Worm (Caenorhabditis elegans) whole organism, L2 larva: Measurements from ENCODE around the gene srh-179.

ENCODE experiments used
- R02D3.7 ChIP-seq: fragments of 150-350 bp; optimal IDR thresholded peaks from 2 replicates; lab custom pipeline; 2014; ENCODE audit warnings: missing biosample characterization, missing genetic modification characterization
- Y55F3AM.14 ChIP-seq: fragments of 200-800 bp; sonication (Bioruptor generic); optimal IDR thresholded peaks from 2 replicates; lab custom pipeline; 2018; ENCODE audit warnings: mild to moderate bottlenecking, missing genetic modification characterization, missing compliant biosample characterization
- ZK546.5 ChIP-seq: sonication (generic microtip); optimal IDR thresholded peaks from 2 replicates; lab custom pipeline; 2017; ENCODE audit warnings: missing biosample characterization, missing genetic modification characterization
- alr-1 ChIP-seq: fragments of 150-350 bp; optimal IDR thresholded peaks from 2 replicates; lab custom pipeline; 2014; ENCODE audit warnings: missing biosample characterization, missing genetic modification characterization
- ama-1 ChIP-seq: fragments of 150-350 bp; optimal IDR thresholded peaks from 2 replicates; lab custom pipeline; 2018; ENCODE audit warnings: inconsistent platforms
- ceh-82 ChIP-seq: fragments of 150-350 bp; optimal IDR thresholded peaks from 2 replicates; lab custom pipeline; 2014; ENCODE audit warnings: missing biosample characterization, missing genetic modification characterization
- crh-2 ChIP-seq: sonication (generic microtip); optimal IDR thresholded peaks from 2 replicates; lab custom pipeline; 2017; ENCODE audit warnings: missing biosample characterization, missing genetic modification characterization
- dmd-4 ChIP-seq: sonication (generic microtip); optimal IDR thresholded peaks from 2 replicates; lab custom pipeline; 2017; ENCODE audit warnings: missing biosample characterization, missing genetic modification characterization
- egl-27 ChIP-seq: sonication (generic microtip); optimal IDR thresholded peaks from 3 replicates; lab custom pipeline; 2017; ENCODE audit warnings: missing biosample characterization, missing genetic modification reagents, missing genetic modification characterization
- elt-1 ChIP-seq: fragments of 150-350 bp; optimal IDR thresholded peaks from 2 replicates; lab custom pipeline; 2014; ENCODE audit warnings: missing biosample characterization, missing genetic modification characterization
- elt-3 ChIP-seq: sonication (generic microtip); optimal IDR thresholded peaks from 2 replicates; lab custom pipeline; 2017; ENCODE audit warnings: missing biosample characterization, missing genetic modification characterization
- lin-11 ChIP-seq: fragments of 150-350 bp; sonication (generic microtip); optimal IDR thresholded peaks from 2 replicates; lab custom pipeline; 2014; ENCODE audit warnings: missing biosample characterization, missing genetic modification characterization, inconsistent platforms, mixed read lengths
- lin-13 ChIP-seq: fragments of 150-350 bp; optimal IDR thresholded peaks from 2 replicates; lab custom pipeline; 2014; ENCODE audit warnings: missing biosample characterization, missing genetic modification reagents, missing genetic modification characterization
- lin-39 ChIP-seq: fragments of 150-350 bp; optimal IDR thresholded peaks from 2 replicates; lab custom pipeline; 2014; ENCODE audit warnings: missing biosample characterization, missing genetic modification reagents, missing genetic modification characterization
- lsy-2 ChIP-seq, 2 experiments: fragments of 150-350 bp in 1 of 2; sonication (generic microtip) in 1 of 2; optimal IDR thresholded peaks; 2 replicates each; lab custom pipeline; 2014 to 2017; ENCODE audit warnings: missing biosample characterization in 2 of 2, missing genetic modification characterization in 2 of 2
- mab-5 ChIP-seq: fragments of 150-350 bp; optimal IDR thresholded peaks from 2 replicates; lab custom pipeline; 2014; ENCODE audit warnings: missing biosample characterization, missing genetic modification characterization
- mbf-1 ChIP-seq: sonication (generic microtip); optimal IDR thresholded peaks from 2 replicates; lab custom pipeline; 2017; ENCODE audit warnings: missing biosample characterization, missing genetic modification characterization
- nhr-11 ChIP-seq: fragments of 150-350 bp; optimal IDR thresholded peaks from 2 replicates; lab custom pipeline; 2014; ENCODE audit warnings: missing biosample characterization, missing genetic modification characterization
- nhr-12 ChIP-seq: fragments of 150-350 bp; optimal IDR thresholded peaks from 2 replicates; lab custom pipeline; 2014; ENCODE audit warnings: missing biosample characterization, missing genetic modification characterization
- nhr-129 ChIP-seq: fragments of 150-350 bp; optimal IDR thresholded peaks from 2 replicates; lab custom pipeline; 2014; ENCODE audit warnings: missing biosample characterization, missing genetic modification characterization
- nhr-21 ChIP-seq: fragments of 150-350 bp; optimal IDR thresholded peaks from 2 replicates; lab custom pipeline; 2014; ENCODE audit warnings: missing biosample characterization, missing genetic modification characterization
- nhr-23 ChIP-seq: fragments of 150-350 bp; optimal IDR thresholded peaks from 2 replicates; lab custom pipeline; 2014; ENCODE audit warnings: missing biosample characterization, missing genetic modification reagents, missing genetic modification characterization
- nhr-237 ChIP-seq: fragments of 150-350 bp; optimal IDR thresholded peaks from 2 replicates; lab custom pipeline; 2014; ENCODE audit warnings: missing biosample characterization, missing genetic modification characterization
- nhr-25 ChIP-seq: fragments of 150-350 bp; sonication (generic microtip); optimal IDR thresholded peaks from 3 replicates; lab custom pipeline; 2014; ENCODE audit warnings: missing biosample characterization, missing genetic modification characterization
- nhr-6 ChIP-seq: fragments of 150-350 bp; optimal IDR thresholded peaks from 2 replicates; lab custom pipeline; 2014; ENCODE audit warnings: missing biosample characterization, missing genetic modification characterization
- nhr-77 ChIP-seq: fragments of 150-350 bp; optimal IDR thresholded peaks from 2 replicates; lab custom pipeline; 2014; ENCODE audit warnings: missing biosample characterization, missing genetic modification characterization
- peb-1 ChIP-seq: fragments of 150-350 bp; optimal IDR thresholded peaks from 2 replicates; lab custom pipeline; 2014; ENCODE audit warnings: missing biosample characterization, missing genetic modification characterization
- sem-4 ChIP-seq: fragments of 150-350 bp; optimal IDR thresholded peaks from 2 replicates; lab custom pipeline; 2014; ENCODE audit warnings: missing biosample characterization, missing genetic modification reagents, missing genetic modification characterization
- skn-1 ChIP-seq: sonication (generic microtip); optimal IDR thresholded peaks from 2 replicates; lab custom pipeline; 2017; ENCODE audit warnings: missing biosample characterization, missing genetic modification characterization
- sma-3 ChIP-seq: sonication (generic microtip); optimal IDR thresholded peaks from 2 replicates; lab custom pipeline; 2016; ENCODE audit warnings: missing genetic modification reagents, missing genetic modification characterization, missing compliant biosample characterization
- sma-9 ChIP-seq, 2 experiments: fragments of 150-350 bp in 1 of 2; sonication (generic microtip) in 1 of 2; optimal IDR thresholded peaks; 2 replicates each; lab custom pipeline; 2014 to 2016; ENCODE audit warnings: missing genetic modification characterization in 2 of 2, mild to moderate bottlenecking in 1 of 2, missing biosample characterization in 1 of 2, missing compliant biosample characterization in 1 of 2, missing genetic modification reagents in 1 of 2, moderate library complexity in 1 of 2
- snpc-4 ChIP-seq: fragments of 150-350 bp; optimal IDR thresholded peaks from 2 replicates; lab custom pipeline; 2014; ENCODE audit warnings: missing biosample characterization, missing genetic modification characterization
- unc-39 ChIP-seq: fragments of 150-350 bp; optimal IDR thresholded peaks from 2 replicates; lab custom pipeline; 2014; ENCODE audit warnings: missing biosample characterization, missing genetic modification characterization
- unc-55 ChIP-seq: fragments of 150-350 bp; sonication (generic microtip); optimal IDR thresholded peaks from 3 replicates; lab custom pipeline; 2014; ENCODE audit warnings: missing biosample characterization, missing genetic modification reagents, missing genetic modification characterization
- zag-1 ChIP-seq: fragments of 150-350 bp; optimal IDR thresholded peaks from 2 replicates; lab custom pipeline; 2014; ENCODE audit warnings: missing biosample characterization, missing genetic modification characterization
- ztf-1 ChIP-seq: fragments of 200-800 bp; sonication (Bioruptor generic); conservative IDR thresholded peaks from 2 replicates; pipeline ENCODE4 v1.3.6; 2022; ENCODE audit warnings: missing genetic modification characterization, missing compliant biosample characterization
- ztf-4 ChIP-seq: fragments of 150-350 bp; optimal IDR thresholded peaks from 2 replicates; lab custom pipeline; 2014; ENCODE audit warnings: missing biosample characterization, missing genetic modification characterization

srh-179 gene

ce11 chrV:18490284-18490832, 14.2 kb downstream of the srh-179 start (continued):
- TF ChIP-seq elt-1 (tag; lab: Kevin White, UChicago) = no peak
- no peak for TF ChIP-seq ama-1 (lab: Kevin White, UChicago)
- no peak for TF ChIP-seq elt-3
- TF ChIP-seq nhr-11 = no peak
- TF ChIP-seq dmd-4 (tag; lab: Kevin White, UChicago) = no peak
- TF ChIP-seq nhr-23 (tag; lab: Kevin White, UChicago) = no peak
- TF ChIP-seq nhr-77 (tag; lab: Kevin White, UChicago) = no peak
- TF ChIP-seq lsy-2 (tag; optimal IDR thresholded peaks at IDR 0.05; lab: Kevin White, UChicago) = peak in 1 of 2 experiments; percentile 64
- TF ChIP-seq nhr-25 (tag; lab: Kevin White, UChicago) = no peak
- TF ChIP-seq mbf-1 (tag; lab: Kevin White, UChicago) = no peak
- no peak for TF ChIP-seq ZK546.5
- no peak for TF ChIP-seq nhr-237
- no peak for TF ChIP-seq egl-27 (tag; lab: Kevin White, UChicago)
- no peak for TF ChIP-seq peb-1 (tag; lab: Kevin White, UChicago)
- TF ChIP-seq, all 48 proteins: peak for 9

DNA sequence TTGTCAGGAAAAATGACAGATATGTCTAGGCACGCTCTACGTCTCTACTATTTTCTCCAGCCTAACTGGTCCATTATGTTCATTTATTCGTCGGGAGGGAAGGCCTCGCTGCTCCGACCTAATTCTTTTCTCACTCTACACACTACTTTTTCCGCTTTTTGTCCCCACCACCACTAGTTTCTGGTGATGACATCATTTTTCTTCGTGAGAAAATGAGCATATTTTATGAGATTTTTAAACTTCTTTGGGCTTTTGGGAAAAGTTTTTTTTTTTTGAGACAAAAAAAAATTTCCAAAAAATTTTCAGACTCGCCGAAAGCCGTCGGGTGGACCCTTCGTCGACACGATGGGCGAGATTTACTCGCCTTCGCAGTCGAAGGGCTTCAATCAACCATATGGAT, 15.8 kb downstream of the srh-179 start, which contains the start of gene slo-1:
TSS of gene slo-1 (plus strand) at position 301 of the 400 bp plus-strand sequence.
- TF ChIP-seq nhr-237 (no peak), nhr-23 (tag; lab: Kevin White, UChicago) (no peak), crh-2 (tag; lab: Kevin White, UChicago) (no peak), ztf-4 (tag; lab: Kevin White, UChicago) (no peak)

DNA sequence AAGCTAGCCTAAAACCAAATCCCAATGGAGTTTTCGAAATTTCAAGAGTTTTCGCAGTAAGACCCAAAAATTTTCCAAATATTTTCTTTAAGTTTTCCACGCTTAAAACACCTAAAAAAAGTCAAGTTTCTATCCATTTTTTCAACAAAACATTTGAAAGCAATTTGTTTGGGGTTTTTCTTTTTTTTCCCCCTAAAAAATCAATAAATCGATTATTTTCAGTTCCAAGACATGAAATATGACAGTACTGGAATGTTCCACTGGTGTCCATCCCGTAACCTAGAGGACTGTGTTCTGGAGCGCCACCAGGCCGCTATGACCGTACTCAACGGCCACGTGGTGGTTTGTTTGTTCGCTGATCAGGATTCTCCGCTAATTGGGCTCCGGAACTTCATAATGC, 28.4 kb downstream of the srh-179 start:
- TF ChIP-seq lin-11 (tag; lab: Kevin White, UChicago) (no peak), ceh-82 (tag; lab: Kevin White, UChicago) (no peak), mab-5 (tag; lab: Kevin White, UChicago) (no peak), zag-1 (no peak), ztf-4 (tag; lab: Kevin White, UChicago) (no peak), R02D3.7 (tag; lab: Kevin White, UChicago) (no peak), sma-3 (GFP tag; lab: Kevin White, UChicago) (no peak), Y55F3AM.14 (GFP tag; lab: Kevin White, UChicago) (no peak), nhr-21 (tag; lab: Kevin White, UChicago) (no peak), alr-1 (tag; lab: Kevin White, UChicago) (no peak), skn-1 (tag; lab: Kevin White, UChicago) (no peak), ztf-1 (GFP tag; lab: Robert Waterston, UW) (no peak), lin-39 (tag; lab: Kevin White, UChicago) (no peak), unc-55 (GFP tag; lab: Kevin White, UChicago) (no peak), lsy-2 (tag; optimal IDR thresholded peaks at IDR 0.05; lab: Kevin White, UChicago) (no peak), elt-1 (tag; lab: Kevin White, UChicago) (no peak), sem-4 (tag; lab: Kevin White, UChicago) (no peak), unc-39 (no peak), lin-13 (GFP tag; lab: Kevin White, UChicago) (no peak)

DNA sequence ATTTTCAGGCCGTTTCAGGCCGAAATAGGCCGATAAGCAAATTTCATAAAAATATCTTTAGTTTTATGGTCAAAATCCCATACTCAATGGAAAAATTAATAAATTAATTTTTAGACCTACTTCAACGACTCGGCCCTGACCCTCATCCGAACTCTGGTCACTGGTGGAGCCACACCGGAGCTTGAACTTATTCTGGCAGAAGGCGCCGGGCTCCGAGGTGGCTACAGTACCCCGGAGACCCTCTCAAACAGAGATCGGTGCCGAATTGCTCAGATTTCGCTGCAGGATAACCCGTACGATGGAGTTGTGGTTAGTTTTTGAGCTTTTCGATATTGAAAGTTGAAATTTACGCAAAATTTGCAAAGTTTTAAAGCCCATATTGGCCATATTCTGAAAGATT, 30.6 kb downstream of the srh-179 start:
- no peak for TF ChIP-seq sma-9 (GFP tag; optimal IDR thresholded peaks at IDR 0.05; lab: Kevin White, UChicago)
- TF ChIP-seq sma-9 (tag; optimal IDR thresholded peaks at IDR 0.05; lab: Kevin White, UChicago) = no peak
- no peak for TF ChIP-seq egl-27 (tag; lab: Kevin White, UChicago)
- TF ChIP-seq nhr-129 (tag; lab: Kevin White, UChicago) = no peak
- no peak for TF ChIP-seq unc-39
- no peak for TF ChIP-seq nhr-12
- TF ChIP-seq nhr-11 = no peak
- no peak for TF ChIP-seq snpc-4 (tag; lab: Kevin White, UChicago)
- no peak for TF ChIP-seq nhr-23 (tag; lab: Kevin White, UChicago)

DNA sequence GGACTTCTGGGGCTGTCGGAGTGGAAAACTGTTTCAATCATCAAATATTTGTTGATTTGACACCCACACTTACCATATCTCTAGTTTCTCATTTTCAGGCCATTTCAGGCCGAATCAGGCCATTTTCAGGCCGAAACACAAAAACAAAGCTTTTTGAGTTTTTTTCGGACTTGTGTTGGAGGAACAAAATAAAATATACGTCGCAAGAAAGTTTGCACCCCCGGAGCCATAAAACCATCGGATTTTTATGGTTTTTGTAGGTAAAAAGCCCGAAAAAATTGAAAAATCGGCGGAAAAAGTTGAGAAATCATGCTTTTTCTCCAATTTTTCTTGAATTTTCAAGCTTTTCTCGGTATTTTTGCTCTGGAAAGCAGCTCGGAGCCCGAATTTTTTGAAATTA, 32.4 kb downstream of the srh-179 start, which contains the start of gene Y51A2D.1:
TSS of gene Y51A2D.1 (plus strand) at position 301 of the 400 bp plus-strand sequence.
- TF ChIP-seq R02D3.7 (tag; lab: Kevin White, UChicago) (no peak), egl-27 (tag; lab: Kevin White, UChicago) (no peak), nhr-6 (tag; lab: Kevin White, UChicago) (no peak), lin-39 (tag; lab: Kevin White, UChicago) (no peak), nhr-129 (tag; lab: Kevin White, UChicago) (no peak), ceh-82 (tag; lab: Kevin White, UChicago) (no peak), lin-13 (GFP tag; lab: Kevin White, UChicago) (no peak), lin-11 (tag; lab: Kevin White, UChicago) (no peak), snpc-4 (tag; lab: Kevin White, UChicago) (no peak), nhr-21 (tag; lab: Kevin White, UChicago) (no peak), nhr-12 (no peak), sma-3 (GFP tag; lab: Kevin White, UChicago) (no peak), ama-1 (lab: Kevin White, UChicago) (no peak)
